Worm (Caenorhabditis elegans): ENCODE results near the gene ins-13.

DNA sequence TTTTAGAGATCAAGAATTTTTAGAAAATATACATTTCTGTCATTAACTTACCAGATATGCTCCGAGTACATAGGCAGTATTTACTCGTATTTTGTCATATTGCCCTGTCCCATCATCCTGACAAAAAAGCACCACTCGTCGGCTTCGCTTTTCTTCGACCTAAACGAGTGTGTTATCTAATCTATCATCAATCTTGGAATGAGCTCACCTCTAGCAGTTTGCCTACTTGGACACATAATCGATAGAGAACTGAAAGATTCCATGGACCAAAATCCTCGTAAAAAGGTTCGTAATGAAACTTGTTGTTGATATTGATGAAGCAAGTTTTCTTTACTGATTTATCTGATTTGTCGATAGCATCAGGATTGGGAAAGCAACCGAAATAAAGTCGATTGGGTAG is 48.2 kb upstream of the ins-13 start:
- TF ChIP-seq ceh-13 (GFP tag; optimal IDR thresholded peaks at IDR 0.05) (no peak), ama-1 (optimal IDR thresholded peaks at IDR 0.05) (no peak), flt-1 (GFP tag; IDR thresholded peaks at IDR 0.05) (no peak), pes-1 (GFP tag; IDR thresholded peaks at IDR 0.05) (no peak), hmg-4 (GFP tag; optimal IDR thresholded peaks at IDR 0.05) (no peak), sea-1 (GFP tag; conservative IDR thresholded peaks at IDR 0.05) (no peak), hnd-1 (tag; optimal IDR thresholded peaks at IDR 0.05) (no peak), tra-4 (tag; optimal IDR thresholded peaks at IDR 0.05) (no peak), aly-1 (tag; optimal IDR thresholded peaks at IDR 0.05) (no peak)

Measured in whole organism, early embryonic.